Fruit fly (Drosophila melanogaster) whole organism, wandering third instar larva: Measurements from ENCODE around the gene CG6287.

Experiments used
- CG32264 ChIP-seq: fragments of 200-800 bp; sonication (Bioruptor generic); optimal IDR thresholded peaks from 2 replicates; lab custom pipeline; 2016; ENCODE audit warnings: missing biosample characterization, missing genetic modification characterization
- CG9705 ChIP-seq: fragments of 200-800 bp; sonication (Bioruptor generic); optimal IDR thresholded peaks from 2 replicates; lab custom pipeline; 2018; ENCODE audit warnings: missing biosample characterization, mild to moderate bottlenecking, missing genetic modification characterization
- CrebA ChIP-seq: fragments of 200-800 bp; sonication (Bioruptor generic); optimal IDR thresholded peaks from 2 replicates; lab custom pipeline; 2016; ENCODE audit warnings: missing biosample characterization, mild to moderate bottlenecking, missing genetic modification characterization, borderline replicate concordance
- N ChIP-seq: fragments of >200 bp; optimal IDR thresholded peaks from 2 replicates; lab custom pipeline; 2018; ENCODE audit warnings: missing biosample characterization, missing external identifiers, missing genetic modification characterization
- OdsH ChIP-seq: fragments of 200-800 bp; sonication (Bioruptor generic); optimal IDR thresholded peaks from 2 replicates; lab custom pipeline; 2016; ENCODE audit warnings: missing biosample characterization, mild to moderate bottlenecking, missing genetic modification characterization
- br ChIP-seq: fragments of 200-800 bp; sonication (Bioruptor generic); optimal IDR thresholded peaks from 2 replicates; lab custom pipeline; 2016; ENCODE audit warnings: missing biosample characterization, missing genetic modification characterization
- dmrt93B ChIP-seq: fragments of 200-800 bp; sonication (Bioruptor generic); optimal IDR thresholded peaks from 2 replicates; lab custom pipeline; 2018; ENCODE audit warnings: missing biosample characterization, mild to moderate bottlenecking, missing genetic modification characterization
- dsf ChIP-seq: sonication (Bioruptor generic); optimal IDR thresholded peaks from 2 replicates; lab custom pipeline; 2016; ENCODE audit warnings: missing biosample characterization, missing genetic modification characterization, borderline replicate concordance
- lola ChIP-seq: fragments of >200 bp; optimal IDR thresholded peaks from 2 replicates; lab custom pipeline; 2017; ENCODE audit warnings: missing biosample characterization, missing genetic modification characterization
- rgr ChIP-seq: fragments of 200-800 bp; sonication (Bioruptor generic); optimal IDR thresholded peaks from 3 replicates; lab custom pipeline; 2016; ENCODE audit warnings: missing biosample characterization, mild to moderate bottlenecking, missing genetic modification characterization

dm6 chr2L:11155166-11155958 is at the start of gene CG6287:
- TF ChIP-seq CrebA (GFP tag; lab: Kevin White, UChicago) (peak; percentile 44), CG32264 (GFP tag; lab: Kevin White, UChicago) (peak; percentile 89), lola (GFP tag; lab: Kevin White, UChicago) (no peak), dmrt93B (peak; percentile 90), CG9705 (GFP tag; lab: Kevin White, UChicago) (peak; percentile 87), br (GFP tag; lab: Kevin White, UChicago) (peak; percentile 91), dsf (GFP tag; lab: Kevin White, UChicago) (peak; percentile 79), N (GFP tag; lab: Kevin White, UChicago) (no peak), OdsH (GFP tag; lab: Kevin White, UChicago) (peak; percentile 94), rgr (GFP tag; lab: Kevin White, UChicago) (peak; percentile 95)
